Fruit fly (Drosophila melanogaster): ENCODE measurements around the gene Rab26.

- TF ChIP-seq EcR (GFP tag; optimal IDR thresholded peaks at IDR 0.05) (no peak), Dll (optimal IDR thresholded peaks at IDR 0.05) (no peak), psq (optimal IDR thresholded peaks at IDR 0.05) (no peak)
Observed at dm6 chr3L:21347197-21347831, 28.7 kb downstream of the Rab26 start.
